Worm (Caenorhabditis elegans) whole organism, L1 larva: Measurements from ENCODE around the gene ints-2.
A peak's percentile ranks its signal among the peaks of the same experiment; 100 is the strongest.

Source experiments
- ama-1 ChIP-seq: fragments of 150-350 bp; optimal IDR thresholded peaks from 2 replicates; lab custom pipeline; 2014
- ceh-63 ChIP-seq: fragments of 200-800 bp; sonication (Bioruptor generic); optimal IDR thresholded peaks from 2 replicates; lab custom pipeline; 2018; ENCODE audit warnings: mild to moderate bottlenecking, missing genetic modification characterization, missing compliant biosample characterization
- ceh-8 ChIP-seq: fragments of 200-800 bp; sonication (Bioruptor generic); optimal IDR thresholded peaks from 2 replicates; lab custom pipeline; 2018; ENCODE audit warnings: mild to moderate bottlenecking, missing genetic modification characterization, moderate library complexity, missing compliant biosample characterization
- dsc-1 ChIP-seq: sonication (generic microtip); optimal IDR thresholded peaks from 2 replicates; lab custom pipeline; 2016; ENCODE audit warnings: mild to moderate bottlenecking, missing genetic modification characterization, missing compliant biosample characterization
- efl-1 ChIP-seq, 4 experiments: fragments of 150-350 bp; optimal IDR thresholded peaks in 3 of 4; peaks in 1 of 4; 1 replicate in 1 of 4; 2 replicates in 3 of 4; lab custom pipeline; 2014; ENCODE audit warnings: missing biosample characterization in 2 of 4, missing genetic modification characterization in 2 of 4, missing genetic modification reagents in 2 of 4
- efl-3 ChIP-seq: fragments of 200-800 bp; sonication (Bioruptor generic); optimal IDR thresholded peaks from 2 replicates; lab custom pipeline; 2018; ENCODE audit warnings: mild to moderate bottlenecking, missing genetic modification characterization, missing compliant biosample characterization
- egl-13 ChIP-seq: sonication (generic microtip); optimal IDR thresholded peaks from 2 replicates; lab custom pipeline; 2016; ENCODE audit warnings: missing genotype, missing genetic modification reagents, missing genetic modification characterization, missing compliant biosample characterization
- elt-2 ChIP-seq: sonication (generic microtip); optimal IDR thresholded peaks from 2 replicates; lab custom pipeline; 2016; ENCODE audit warnings: missing genetic modification characterization, mild to moderate bottlenecking, inconsistent platforms, missing compliant biosample characterization, missing genetic modification reagents
- fkh-10 ChIP-seq: sonication (generic microtip); optimal IDR thresholded peaks from 2 replicates; lab custom pipeline; 2017; ENCODE audit warnings: missing biosample characterization, missing genetic modification reagents, missing genetic modification characterization
- hlh-17 ChIP-seq: fragments of 200-800 bp; sonication (Bioruptor generic); optimal IDR thresholded peaks from 2 replicates; lab custom pipeline; 2018; ENCODE audit warnings: missing genetic modification characterization, mild to moderate bottlenecking, missing compliant biosample characterization, moderate library complexity, borderline replicate concordance
- lin-14 ChIP-seq: fragments of 200-800 bp; sonication (Bioruptor generic); optimal IDR thresholded peaks from 2 replicates; lab custom pipeline; 2018; ENCODE audit warnings: mild to moderate bottlenecking, missing genetic modification characterization, moderate library complexity, missing compliant biosample characterization
- lin-15B ChIP-seq: fragments of 150-350 bp; sonication (generic microtip); optimal IDR thresholded peaks from 3 replicates; lab custom pipeline; 2014; ENCODE audit warnings: missing biosample characterization, missing genetic modification characterization
- lin-35 ChIP-seq, 2 experiments: fragments of 150-350 bp; optimal IDR thresholded peaks; 2 replicates each; lab custom pipeline; 2014; ENCODE audit warnings: missing biosample characterization in 2 of 2, missing genetic modification characterization in 2 of 2, missing genetic modification reagents in 2 of 2
- lsy-2 ChIP-seq, 2 experiments: fragments of 150-350 bp; optimal IDR thresholded peaks; 2 replicates each; lab custom pipeline; 2014; ENCODE audit warnings: missing biosample characterization in 2 of 2, missing genetic modification characterization in 2 of 2
- mep-1 ChIP-seq: fragments of 150-350 bp; optimal IDR thresholded peaks from 2 replicates; lab custom pipeline; 2014; ENCODE audit warnings: missing biosample characterization, missing genetic modification characterization
- nhr-11 ChIP-seq: fragments of 150-350 bp; optimal IDR thresholded peaks from 2 replicates; lab custom pipeline; 2014; ENCODE audit warnings: missing biosample characterization, missing genetic modification characterization
- nhr-12 ChIP-seq: sonication (generic microtip); optimal IDR thresholded peaks from 2 replicates; lab custom pipeline; 2017; ENCODE audit warnings: missing biosample characterization, missing genetic modification characterization
- nhr-19 ChIP-seq: fragments of 200-800 bp; sonication (Bioruptor generic); conservative IDR thresholded peaks from 2 replicates; pipeline ENCODE4 v1.3.6; 2022; ENCODE audit warnings: missing genetic modification characterization, missing compliant biosample characterization
- nhr-20 ChIP-seq: sonication (generic microtip); optimal IDR thresholded peaks from 2 replicates; lab custom pipeline; 2016; ENCODE audit warnings: mild to moderate bottlenecking, missing genetic modification characterization, missing compliant biosample characterization
- nhr-47 ChIP-seq: sonication (generic microtip); optimal IDR thresholded peaks from 2 replicates; lab custom pipeline; 2016; ENCODE audit warnings: mild to moderate bottlenecking, missing genetic modification characterization, moderate library complexity, missing compliant biosample characterization
- nhr-76 ChIP-seq: sonication (generic microtip); optimal IDR thresholded peaks from 2 replicates; lab custom pipeline; 2017; ENCODE audit warnings: missing biosample characterization, missing genetic modification characterization
- nhr-77 ChIP-seq: fragments of 150-350 bp; optimal IDR thresholded peaks from 2 replicates; lab custom pipeline; 2014; ENCODE audit warnings: missing biosample characterization, missing genetic modification characterization
- nhr-84 ChIP-seq: sonication (generic microtip); optimal IDR thresholded peaks from 2 replicates; lab custom pipeline; 2017; ENCODE audit warnings: missing biosample characterization, missing genetic modification characterization
- nhr-85 ChIP-seq: sonication (generic microtip); peaks from one replicate; lab custom pipeline; 2016; ENCODE audit warnings: missing genetic modification characterization, inconsistent platforms, missing compliant biosample characterization
- nhr-90 ChIP-seq: sonication (generic microtip); optimal IDR thresholded peaks from 2 replicates; lab custom pipeline; 2016; ENCODE audit warnings: mild to moderate bottlenecking, missing genetic modification characterization, missing compliant biosample characterization; ENCODE audit not compliant: poor library complexity
- pag-3 ChIP-seq: sonication (generic microtip); optimal IDR thresholded peaks from 2 replicates; lab custom pipeline; 2017; ENCODE audit warnings: missing genetic modification characterization, mild to moderate bottlenecking, missing compliant biosample characterization, antibody characterized with exemption, borderline replicate concordance; ENCODE audit not compliant: insufficient read depth
- pax-3 ChIP-seq: fragments of 200-800 bp; sonication (Bioruptor generic); optimal IDR thresholded peaks from 2 replicates; lab custom pipeline; 2018; ENCODE audit warnings: mild to moderate bottlenecking, missing genetic modification characterization, moderate library complexity, missing compliant biosample characterization
- snu-23 ChIP-seq: sonication (generic microtip); optimal IDR thresholded peaks from 2 replicates; lab custom pipeline; 2016; ENCODE audit warnings: missing genetic modification characterization, missing compliant biosample characterization
- sptf-1 ChIP-seq: fragments of 150-350 bp; optimal IDR thresholded peaks from 2 replicates; lab custom pipeline; 2014; ENCODE audit warnings: missing biosample characterization, missing genetic modification characterization
- sup-37 ChIP-seq: fragments of 200-800 bp; sonication (Bioruptor generic); optimal IDR thresholded peaks from 2 replicates; lab custom pipeline; 2018; ENCODE audit warnings: mild to moderate bottlenecking, missing genetic modification characterization, missing compliant biosample characterization
- swsn-7 ChIP-seq: sonication (generic microtip); optimal IDR thresholded peaks from 2 replicates; lab custom pipeline; 2016; ENCODE audit warnings: missing genetic modification characterization, missing compliant biosample characterization
- tbx-2 ChIP-seq: sonication (generic microtip); optimal IDR thresholded peaks from 2 replicates; lab custom pipeline; 2016; ENCODE audit warnings: missing genetic modification characterization, missing compliant biosample characterization
- tlp-1 ChIP-seq: fragments of 150-350 bp; optimal IDR thresholded peaks from 2 replicates; lab custom pipeline; 2014; ENCODE audit warnings: missing biosample characterization, missing genetic modification characterization
- unc-30 ChIP-seq: sonication (generic microtip); optimal IDR thresholded peaks from 2 replicates; lab custom pipeline; 2017; ENCODE audit warnings: missing biosample characterization, missing genetic modification characterization
- unc-86 ChIP-seq: sonication (generic microtip); optimal IDR thresholded peaks from 2 replicates; lab custom pipeline; 2016; ENCODE audit warnings: missing genetic modification characterization, missing compliant biosample characterization
- xbp-1 ChIP-seq: sonication (generic microtip); optimal IDR thresholded peaks from 2 replicates; lab custom pipeline; 2016; ENCODE audit warnings: missing genetic modification characterization, missing compliant biosample characterization
- ztf-4 ChIP-seq: fragments of 150-350 bp; optimal IDR thresholded peaks from 2 replicates; lab custom pipeline; 2014; ENCODE audit warnings: missing biosample characterization, missing genetic modification characterization

ints-2 gene

ce11 chrV:14175216-14175615 is 10.3 kb upstream of the ints-2 start, which contains the start of gene cest-2.2:
Gene cest-2.2, minus strand, starts transcription at chrV:14175355.
- TF ChIP-seq elt-2 (tag; lab: Kevin White, UChicago) (peak; percentile 21), nhr-47 (tag; lab: Kevin White, UChicago) (no peak)

- TF ChIP-seq nhr-77 (tag; lab: Kevin White, UChicago) (no peak), hlh-17 (GFP tag; lab: Kevin White, UChicago) (no peak), dsc-1 (no peak), nhr-12 (tag; lab: Kevin White, UChicago) (no peak), lsy-2 (tag; optimal IDR thresholded peaks at IDR 0.05; lab: Kevin White, UChicago) (no peak), ama-1 (lab: Kevin White, UChicago) (no peak), snu-23 (no peak), nhr-11 (tag; lab: Kevin White, UChicago) (no peak), nhr-19 (GFP tag; lab: Robert Waterston, UW) (no peak), nhr-76 (no peak), tlp-1 (tag; lab: Kevin White, UChicago) (no peak), lin-14 (no peak), nhr-90 (tag; lab: Kevin White, UChicago) (no peak), lin-15B (no peak)
These were observed 8.9 kb upstream of the ints-2 start for ce11 chrV:14176572-14176971.

ce11 chrV:14177657-14178129 is 7.8 kb upstream of the ints-2 start, which contains the start of gene ceh-74:
Gene ceh-74, plus strand, starts transcription at chrV:14178079.
- TF ChIP-seq lin-35 (GFP tag; optimal IDR thresholded peaks at IDR 0.05; lab: Kevin White, UChicago) (peak in 1 of 2 experiments; percentile 31), mep-1 (peak; percentile 42), nhr-90 (tag; lab: Kevin White, UChicago) (no peak), ztf-4 (tag; lab: Kevin White, UChicago) (no peak), tbx-2 (no peak), lin-15B (no peak), sup-37 (GFP tag; lab: Kevin White, UChicago) (no peak), snu-23 (no peak), hlh-17 (GFP tag; lab: Kevin White, UChicago) (no peak), xbp-1 (tag; lab: Kevin White, UChicago) (no peak), nhr-84 (no peak), nhr-47 (tag; lab: Kevin White, UChicago) (no peak), unc-86 (tag; lab: Kevin White, UChicago) (peak; percentile 16), ceh-63 (GFP tag; lab: Kevin White, UChicago) (no peak), nhr-20 (tag; lab: Kevin White, UChicago) (no peak), unc-30 (tag; lab: Kevin White, UChicago) (no peak), efl-3 (GFP tag; lab: Kevin White, UChicago) (no peak), fkh-10 (no peak), pax-3 (tag; lab: Kevin White, UChicago) (no peak), lsy-2 (tag; optimal IDR thresholded peaks at IDR 0.05; lab: Kevin White, UChicago) (no peak), sptf-1 (tag; lab: Kevin White, UChicago) (no peak), pag-3 (tag; lab: Kevin White, UChicago) (no peak), efl-1 (optimal IDR thresholded peaks at IDR 0.05; lab: Kevin White, UChicago) (peak; percentile 36 to 44), efl-1 (GFP tag; optimal IDR thresholded peaks at IDR 0.05 in 1 of 2; lab: Kevin White, UChicago) (no peak), nhr-85 (tag; lab: Kevin White, UChicago) (peak; percentile 28), lin-14 (peak; percentile 61), ceh-8 (no peak), swsn-7 (tag; lab: Kevin White, UChicago) (peak; percentile 12), egl-13 (tag; lab: Kevin White, UChicago) (no peak)
